Fruit fly (Drosophila melanogaster): ENCODE data around the gene CG14609.

Gene CG14609

DNA sequence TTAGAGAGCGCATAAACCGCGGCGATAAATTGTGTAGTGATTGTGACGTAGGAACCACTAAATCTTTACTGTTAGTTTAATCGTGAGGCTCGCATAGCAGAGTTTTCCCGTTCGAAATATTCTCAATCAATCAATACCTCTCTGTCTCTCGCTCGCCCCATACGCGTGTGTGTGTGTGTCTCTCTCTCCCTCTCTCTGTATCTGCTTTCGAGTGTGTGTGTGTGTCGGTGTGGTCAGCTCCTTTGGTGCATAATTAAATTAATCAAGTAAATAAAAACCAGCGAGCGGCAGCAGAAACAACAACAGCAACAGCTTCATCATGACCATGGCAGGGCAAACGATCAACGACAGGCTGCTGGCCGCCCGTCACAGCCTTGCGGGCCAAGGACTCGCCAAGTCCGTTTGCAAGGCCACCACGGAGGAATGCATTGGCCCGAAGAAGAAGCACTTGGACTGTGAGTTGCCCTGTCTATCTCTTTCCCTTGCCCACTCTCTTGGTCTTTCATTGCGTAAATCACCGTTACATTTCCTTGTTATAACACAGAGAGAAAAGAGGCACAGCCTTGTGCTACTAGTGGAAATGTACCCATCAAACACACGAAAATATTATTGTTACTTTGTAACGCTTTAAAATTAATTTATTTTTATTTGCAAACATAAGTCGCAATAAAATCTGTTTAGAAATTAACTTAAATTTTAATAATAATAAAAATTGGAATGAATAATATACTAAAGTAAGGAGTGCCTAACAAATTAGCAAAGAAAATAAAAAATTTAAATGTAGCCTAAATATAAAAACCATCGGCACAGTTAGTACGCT, 13.5 kb upstream of the CG14609 start:
- TF ChIP-seq Rel (GFP tag; optimal IDR thresholded peaks at IDR 0.05) (no peak), Rel (tag; optimal IDR thresholded peaks at IDR 0.05) (no peak), CG9705 (GFP tag; optimal IDR thresholded peaks at IDR 0.05) (no peak), dl (GFP tag; optimal IDR thresholded peaks at IDR 0.05; ENCODE audit: insufficient read depth in 1 of 2, partially characterized antibody in 2 of 2) (peak; percentile 4 to 70), HLH106 (tag; optimal IDR thresholded peaks at IDR 0.05) (no peak), psq (GFP tag; optimal IDR thresholded peaks at IDR 0.05) (peak; percentile 17), h (GFP tag; optimal IDR thresholded peaks at IDR 0.05) (peak; percentile 21), foxo (GFP tag; optimal IDR thresholded peaks at IDR 0.05) (no peak), OdsH (GFP tag; optimal IDR thresholded peaks at IDR 0.05) (peak; percentile 19), Dif (GFP tag; optimal IDR thresholded peaks at IDR 0.05; ENCODE audit: partially characterized antibody) (peak; percentile 71)

DNA sequence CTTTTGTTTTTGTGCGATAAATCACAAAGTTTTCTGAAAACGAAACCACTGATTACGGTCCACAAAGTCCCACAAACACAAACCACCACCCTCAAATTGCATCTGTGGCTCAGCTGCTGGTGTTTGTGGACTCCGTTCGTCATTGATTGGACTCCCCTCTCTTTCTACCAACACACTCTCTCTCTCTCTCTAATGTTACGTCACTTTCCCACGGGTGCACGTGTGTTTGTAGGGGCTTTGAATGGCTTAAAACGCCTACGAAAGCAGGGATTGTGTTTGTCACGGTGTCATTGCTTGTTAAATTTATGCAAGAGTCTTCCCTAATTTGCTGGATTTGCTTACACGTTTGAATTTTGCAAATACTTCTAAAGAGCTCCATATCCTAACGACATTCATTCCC, 12.8 kb upstream of the CG14609 start:
- TF ChIP-seq N (GFP tag; optimal IDR thresholded peaks at IDR 0.05), result no peak

DNA sequence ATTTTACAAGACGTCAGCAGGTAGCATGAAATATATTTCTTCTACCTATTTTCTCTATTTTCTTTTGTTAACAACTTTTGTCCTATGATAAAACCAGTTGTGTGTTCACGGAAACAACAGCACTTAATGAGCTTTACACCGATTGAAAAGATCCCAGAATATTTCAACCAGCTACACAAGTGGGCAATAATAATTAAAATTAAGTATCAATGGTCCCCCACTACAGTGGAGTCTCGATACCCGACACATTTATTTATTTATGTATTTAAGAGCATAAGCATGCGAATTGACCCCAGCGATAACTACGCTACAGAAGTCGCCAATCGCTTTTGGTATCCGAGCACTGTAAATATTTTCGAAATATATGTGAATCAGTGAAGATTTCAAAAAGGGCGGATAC, 12.1 kb upstream of the CG14609 start:
- TF ChIP-seq Hr78 (GFP tag; optimal IDR thresholded peaks at IDR 0.05) (no peak), Myc (optimal IDR thresholded peaks at IDR 0.05) (no peak), rgr (GFP tag; optimal IDR thresholded peaks at IDR 0.05) (no peak), dmrt93B (GFP tag; optimal IDR thresholded peaks at IDR 0.05) (no peak), HLH106 (tag; optimal IDR thresholded peaks at IDR 0.05) (no peak), fru (GFP tag; optimal IDR thresholded peaks at IDR 0.05) (no peak), CG9705 (GFP tag; optimal IDR thresholded peaks at IDR 0.05) (no peak), usp (GFP tag; optimal IDR thresholded peaks at IDR 0.05) (no peak), Sp1 (GFP tag; optimal IDR thresholded peaks at IDR 0.05) (no peak), h (GFP tag; optimal IDR thresholded peaks at IDR 0.05) (no peak), Abd-B (GFP tag; optimal IDR thresholded peaks at IDR 0.05) (no peak), jim (GFP tag; optimal IDR thresholded peaks at IDR 0.05) (no peak), foxo (GFP tag; optimal IDR thresholded peaks at IDR 0.05) (no peak)

DNA sequence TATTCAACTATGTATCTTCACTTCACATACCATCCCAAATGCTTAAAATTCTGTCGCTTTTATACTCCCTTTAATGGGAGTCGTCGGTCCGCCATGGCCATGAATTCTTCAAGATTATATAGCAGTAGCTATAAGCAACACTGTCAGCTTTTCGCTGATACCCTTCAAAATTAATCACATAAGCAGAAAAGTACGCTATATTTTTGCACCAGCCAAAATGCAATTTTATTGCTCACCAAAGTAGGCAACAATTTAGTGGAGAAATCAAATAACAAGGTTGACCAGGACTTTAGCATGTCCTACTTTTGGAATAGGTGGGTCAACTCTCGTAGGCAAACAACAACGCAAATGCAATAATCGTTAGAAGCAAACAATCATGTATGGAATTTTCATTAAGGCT, 921 bp upstream of the CG14609 start:
- TF ChIP-seq sv (GFP tag; optimal IDR thresholded peaks at IDR 0.05) (no peak), dl (GFP tag; optimal IDR thresholded peaks at IDR 0.05; ENCODE audit: insufficient read depth in 1 of 2, partially characterized antibody in 2 of 2) (peak in 1 of 2 experiments; percentile 31), lola (GFP tag; optimal IDR thresholded peaks at IDR 0.05) (peak; percentile 7), N (GFP tag; optimal IDR thresholded peaks at IDR 0.05) (peak; percentile 76), woc (GFP tag; optimal IDR thresholded peaks at IDR 0.05) (no peak), Myc (optimal IDR thresholded peaks at IDR 0.05) (peak; percentile 90), Dif (GFP tag; optimal IDR thresholded peaks at IDR 0.05; ENCODE audit: partially characterized antibody) (peak; percentile 54), Vsx2 (GFP tag; optimal IDR thresholded peaks at IDR 0.05; ENCODE audit: partially characterized antibody) (peak; percentile 81)

DNA sequence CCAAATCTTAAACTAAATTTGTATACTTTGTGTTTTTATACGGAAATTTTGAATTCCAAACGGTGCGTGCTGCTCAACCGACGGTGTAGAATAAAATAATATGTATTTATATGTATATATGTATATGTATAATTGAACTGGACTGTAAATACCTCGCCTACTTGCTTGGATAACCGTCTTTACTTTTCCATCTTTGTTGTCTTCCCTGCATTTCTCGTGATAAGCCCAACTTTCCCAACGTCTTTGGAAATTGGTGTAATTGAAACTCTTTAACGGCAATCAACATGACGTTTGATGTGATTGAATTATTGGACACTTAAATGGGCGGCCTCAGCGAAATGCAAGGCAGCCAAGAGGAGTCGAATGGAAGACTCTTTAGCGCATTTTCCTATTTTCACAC, 7.6 kb downstream of the CG14609 start, which contains the start of gene CG1288:
TSS of gene CG1288 (minus strand) at position 101 of the 400 bp plus-strand sequence.
- no peak for TF ChIP-seq psq (GFP tag; optimal IDR thresholded peaks at IDR 0.05)
- TF ChIP-seq tai (GFP tag; optimal IDR thresholded peaks at IDR 0.05), result no peak
- no peak for TF ChIP-seq woc (GFP tag; optimal IDR thresholded peaks at IDR 0.05)
- no peak for TF ChIP-seq HLH106 (tag; optimal IDR thresholded peaks at IDR 0.05)
- TF ChIP-seq usp (GFP tag; optimal IDR thresholded peaks at IDR 0.05), result no peak
- TF ChIP-seq N (GFP tag; optimal IDR thresholded peaks at IDR 0.05), result no peak

DNA sequence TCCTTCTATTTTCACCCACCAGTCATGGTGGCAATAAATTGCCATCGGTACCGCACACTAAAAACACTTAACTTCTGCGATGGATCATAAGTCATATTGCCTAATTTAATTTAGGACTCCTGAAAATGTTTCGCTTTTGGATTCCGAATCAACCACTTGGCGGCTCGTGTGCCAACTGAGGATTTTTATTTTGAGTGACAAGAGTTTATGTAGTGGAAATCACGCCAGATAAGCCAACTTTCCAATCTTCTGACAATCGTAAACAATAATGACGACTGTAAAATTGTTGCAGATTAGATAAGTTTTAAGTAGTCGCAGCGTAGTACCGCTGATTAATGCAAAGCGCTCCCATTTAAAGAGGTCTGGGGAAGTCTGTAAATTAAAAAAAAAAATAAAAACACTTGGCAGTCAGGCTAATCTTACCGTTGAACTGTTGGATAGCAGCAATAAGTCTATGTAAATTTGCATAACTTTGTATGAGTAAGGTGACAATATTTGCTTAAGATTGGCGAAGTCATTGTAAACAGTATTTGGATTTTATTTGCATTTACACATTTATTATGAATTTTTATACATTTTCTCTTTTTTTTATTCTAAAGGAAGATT, 16.3 kb downstream of the CG14609 start, which contains the start of gene CG14606:
TSS of gene CG14606 (minus strand) at position 160 of the 606 bp plus-strand sequence.
- TF ChIP-seq rgr (GFP tag; optimal IDR thresholded peaks at IDR 0.05) (peak; percentile 22), Sp1 (GFP tag; optimal IDR thresholded peaks at IDR 0.05) (no peak)

DNA sequence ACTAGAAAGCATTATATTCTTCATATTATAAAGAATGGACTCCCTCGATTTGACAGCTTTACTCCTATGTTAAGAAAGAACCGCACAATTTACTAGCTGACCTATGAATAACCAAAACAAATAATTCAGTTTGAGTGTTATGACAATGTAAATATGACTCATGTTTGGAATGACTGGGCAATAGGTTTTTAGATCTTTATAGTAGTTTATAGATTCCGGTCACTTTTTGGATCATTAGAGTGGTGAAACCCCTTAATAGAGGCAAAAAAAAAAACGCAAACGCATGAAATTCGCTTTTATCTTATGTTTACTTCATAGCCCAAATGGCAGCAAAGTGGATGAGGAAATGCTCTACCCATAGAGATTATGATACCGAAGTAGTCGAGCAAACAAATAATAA, 18.8 kb downstream of the CG14609 start, which contains the start of gene CG14605:
TSS of gene CG14605 (minus strand) at position 101 of the 400 bp plus-strand sequence.
- no peak for TF ChIP-seq rgr (GFP tag; optimal IDR thresholded peaks at IDR 0.05)
- TF ChIP-seq Dif (GFP tag; optimal IDR thresholded peaks at IDR 0.05; ENCODE audit: partially characterized antibody), result no peak
- TF ChIP-seq CG9705 (GFP tag; optimal IDR thresholded peaks at IDR 0.05), result no peak
- TF ChIP-seq usp (GFP tag; optimal IDR thresholded peaks at IDR 0.05), result no peak
- no peak for TF ChIP-seq Hr83 (GFP tag; optimal IDR thresholded peaks at IDR 0.05; ENCODE audit: poor library complexity, severe bottlenecking)
- no peak for TF ChIP-seq br (GFP tag; optimal IDR thresholded peaks at IDR 0.05)
- no peak for TF ChIP-seq Rel (GFP tag; optimal IDR thresholded peaks at IDR 0.05)
- TF ChIP-seq Rel (tag; optimal IDR thresholded peaks at IDR 0.05), result no peak
- no peak for TF ChIP-seq brk (GFP tag; optimal IDR thresholded peaks at IDR 0.05)
- TF ChIP-seq psq (GFP tag; optimal IDR thresholded peaks at IDR 0.05), result no peak
- TF ChIP-seq GATAd (GFP tag; optimal IDR thresholded peaks at IDR 0.05), result no peak
- no peak for TF ChIP-seq dsf (GFP tag; optimal IDR thresholded peaks at IDR 0.05; ENCODE audit: borderline replicate concordance)
- no peak for TF ChIP-seq Mio (GFP tag; optimal IDR thresholded peaks at IDR 0.05)
- no peak for TF ChIP-seq sv (GFP tag; optimal IDR thresholded peaks at IDR 0.05)

All from whole organism, wandering third instar larva.